Fruit fly (Drosophila melanogaster) whole organism, pupa: ENCODE data around the gene dah.

Source experiments
- CG10348 ChIP-seq: fragments of 200-800 bp; sonication (Bioruptor generic); IDR thresholded peaks from 2 replicates; pipeline ENCODE4 v1.3.6; 2022; ENCODE audit warnings: missing biosample characterization, missing genetic modification characterization
- EcR ChIP-seq: fragments of 200-800 bp; sonication (Bioruptor generic); optimal IDR thresholded peaks from 3 replicates; lab custom pipeline; 2019; ENCODE audit warnings: missing biosample characterization, missing genetic modification characterization, mild to moderate bottlenecking, moderate library complexity, missing genetic modification reagents
- Pif1A ChIP-seq: fragments of 200-800 bp; sonication (Bioruptor generic); optimal IDR thresholded peaks from 3 replicates; lab custom pipeline; 2016; ENCODE audit warnings: missing biosample characterization, missing genetic modification characterization
- gl ChIP-seq: fragments of 200-800 bp; sonication (Bioruptor generic); optimal IDR thresholded peaks from 2 replicates; lab custom pipeline; 2018; ENCODE audit warnings: missing biosample characterization, mild to moderate bottlenecking, missing genetic modification characterization
- rn ChIP-seq: fragments of 200-800 bp; sonication (Bioruptor generic); IDR thresholded peaks from 2 replicates; pipeline ENCODE4 v1.3.6; 2022; ENCODE audit warnings: missing biosample characterization, missing genetic modification characterization

DNA sequence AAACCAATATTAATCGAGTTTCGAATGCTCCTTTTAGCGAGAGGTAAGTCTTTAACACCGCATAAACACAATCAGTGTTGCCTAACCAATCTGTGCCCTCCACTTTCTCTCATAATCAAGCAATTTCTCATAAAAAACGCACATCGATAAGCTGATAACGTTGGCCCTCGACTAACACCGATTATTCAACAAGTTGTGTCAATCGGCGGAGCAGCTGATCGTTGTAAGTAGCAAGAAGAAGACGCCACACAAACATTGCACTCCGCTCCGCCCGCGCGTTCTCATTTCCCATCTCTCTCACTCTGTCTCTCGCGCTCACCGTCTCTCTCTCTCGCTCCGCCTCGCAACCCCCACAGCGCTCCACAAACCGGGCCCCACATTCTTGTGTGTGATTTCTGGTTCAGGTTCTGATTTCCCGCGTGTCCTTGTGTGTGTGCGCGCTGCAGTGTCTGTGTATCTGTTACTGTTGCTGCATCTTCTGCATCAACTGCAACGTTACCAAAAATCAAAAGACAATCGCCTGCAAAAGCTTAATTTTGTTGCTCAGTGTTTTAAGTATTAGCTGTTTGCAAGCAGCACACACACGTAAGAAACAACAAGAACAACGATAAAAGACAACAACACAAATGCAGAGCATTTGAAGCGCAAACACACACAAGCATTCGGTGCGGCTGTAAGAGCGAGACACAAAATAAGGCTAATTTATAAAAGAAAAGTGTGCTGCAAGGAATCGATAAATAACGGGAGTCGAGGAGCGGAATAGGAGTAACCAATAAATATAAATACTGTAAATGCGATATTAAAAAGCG lies 5.1 kb downstream of the dah start, which contains the start of the genes CG9114 and HDAC6:
- TF ChIP-seq Pif1A (GFP tag; lab: Kevin White, UChicago) (no peak), CG10348 (GFP tag; lab: Robert Waterston, UW) (no peak), EcR (GFP tag; lab: Kevin White, UChicago) (peak; percentile 21), gl (tag; lab: Kevin White, UChicago) (no peak), rn (no peak)
